Fruit fly (Drosophila melanogaster): ENCODE measurements around the gene bel.

bel gene

DNA sequence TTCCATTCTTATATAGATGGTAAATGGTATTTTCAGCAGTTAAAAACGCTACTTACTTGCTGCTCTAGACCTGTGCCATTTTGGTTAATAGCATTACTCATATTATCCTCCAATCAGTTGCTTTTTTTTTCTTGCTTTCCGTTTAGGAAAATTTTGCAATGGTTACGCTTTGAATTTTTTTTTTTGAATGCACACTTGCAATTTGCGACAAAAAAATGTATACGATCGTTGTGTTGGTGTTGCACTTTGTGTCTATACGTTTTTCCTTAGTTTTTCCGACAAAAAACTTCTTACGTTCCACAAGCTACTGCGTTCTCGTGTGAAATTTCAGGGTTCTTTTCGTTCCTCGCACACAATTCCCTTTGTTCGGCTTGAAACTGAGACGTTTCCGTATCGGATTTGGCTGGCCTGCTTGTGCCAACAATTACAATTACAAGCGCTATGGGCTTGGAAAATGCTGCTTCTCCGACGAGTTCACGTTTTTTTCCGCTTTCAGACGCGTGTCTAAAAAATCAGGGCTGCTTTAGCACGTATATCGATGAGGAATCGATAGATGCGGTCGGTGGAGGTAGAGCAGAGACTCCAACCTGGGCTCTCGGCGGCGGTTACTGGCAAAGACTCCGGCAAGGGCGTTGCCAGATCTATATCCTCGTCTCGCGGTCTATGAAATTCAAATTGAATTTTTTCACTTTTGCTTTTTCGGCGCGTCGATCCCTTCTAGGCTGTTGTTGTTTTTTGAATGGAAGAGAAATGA, 477 bp downstream of the bel start (continued):
- TF ChIP-seq MTF-1 (GFP tag; optimal IDR thresholded peaks at IDR 0.05; ENCODE audit: borderline replicate concordance) (peak; percentile 71), CG12071 (GFP tag; optimal IDR thresholded peaks at IDR 0.05) (peak; percentile 37), kay (GFP tag; optimal IDR thresholded peaks at IDR 0.05) (no peak), Dp (GFP tag; optimal IDR thresholded peaks at IDR 0.05) (peak; percentile 98), CG1647 (GFP tag; optimal IDR thresholded peaks at IDR 0.05) (peak; percentile 27), hkb (optimal IDR thresholded peaks at IDR 0.05) (peak; percentile 27), hkb (GFP tag; IDR thresholded peaks at IDR 0.05) (peak; percentile 38; the same call in 1 of the 2 replicates), tap (tag; optimal IDR thresholded peaks at IDR 0.05) (no peak), btn (GFP tag; optimal IDR thresholded peaks at IDR 0.05) (no peak), fru (optimal IDR thresholded peaks at IDR 0.05) (no peak), CG18476 (GFP tag; optimal IDR thresholded peaks at IDR 0.05) (no peak), CG34376 (GFP tag; optimal IDR thresholded peaks at IDR 0.05) (peak; percentile 57), hbn (GFP tag; IDR thresholded peaks at IDR 0.05; ENCODE audit: partially characterized antibody) (peak; percentile 70), ranshi (GFP tag; IDR thresholded peaks at IDR 0.05) (0 out of 2 replicates have a peak, but pooled peaks have one; percentile 20), gsb-n (tag; optimal IDR thresholded peaks at IDR 0.05) (peak; percentile 77), cas (GFP tag; IDR thresholded peaks at IDR 0.05) (no peak), CG1603 (tag; optimal IDR thresholded peaks at IDR 0.05) (peak; percentile 94), Hey (tag; optimal IDR thresholded peaks at IDR 0.05) (peak; percentile 69), CG18764 (GFP tag; optimal IDR thresholded peaks at IDR 0.05) (peak; percentile 16), Ravus (GFP tag; IDR thresholded peaks at IDR 0.05) (no peak), CG11085 (GFP tag; IDR thresholded peaks at IDR 0.05) (no peak), CG5245 (GFP tag; optimal IDR thresholded peaks at IDR 0.05) (peak; percentile 43), MBD-R2 (GFP tag; IDR thresholded peaks at IDR 0.05) (peak; percentile 78), CG3838 (GFP tag; optimal IDR thresholded peaks at IDR 0.05) (no peak), gsb (GFP tag; IDR thresholded peaks at IDR 0.05) (no peak), CG15601 (tag; optimal IDR thresholded peaks at IDR 0.05) (peak; percentile 60), CG8478 (optimal IDR thresholded peaks at IDR 0.05) (no peak), gcm (GFP tag; optimal IDR thresholded peaks at IDR 0.05) (peak; percentile 21), CG6854 (GFP tag; optimal IDR thresholded peaks at IDR 0.05) (no peak), CG12155 (GFP tag; optimal IDR thresholded peaks at IDR 0.05) (peak; percentile 81), Camta (GFP tag; optimal IDR thresholded peaks at IDR 0.05) (peak; percentile 34), Bdp1 (GFP tag; optimal IDR thresholded peaks at IDR 0.05) (peak; percentile 52), Hmr (GFP tag; optimal IDR thresholded peaks at IDR 0.05) (peak; percentile 82), NFAT (GFP tag; IDR thresholded peaks at IDR 0.05) (peak; percentile 92), Oaz (GFP tag; IDR thresholded peaks at IDR 0.05) (no peak), CG31224 (GFP tag; IDR thresholded peaks at IDR 0.05) (peak; percentile 47), BtbVII (GFP tag; optimal IDR thresholded peaks at IDR 0.05) (no peak), Myb (GFP tag; optimal IDR thresholded peaks at IDR 0.05) (peak; percentile 93), CG7928 (GFP tag; optimal IDR thresholded peaks at IDR 0.05) (peak; percentile 87), Med (GFP tag) (peak; percentile 98), Oli (tag; optimal IDR thresholded peaks at IDR 0.05) (no peak), Trl (optimal IDR thresholded peaks at IDR 0.05) (no peak), Trl (GFP tag; optimal IDR thresholded peaks at IDR 0.05) (peak; percentile 49), lab (GFP tag; optimal IDR thresholded peaks at IDR 0.05) (peak; percentile 83), CG1233 (GFP tag; optimal IDR thresholded peaks at IDR 0.05) (peak; percentile 17), Usf (GFP tag; optimal IDR thresholded peaks at IDR 0.05) (peak; percentile 19), CG12391 (tag; optimal IDR thresholded peaks at IDR 0.05) (peak; percentile 46), B-H2 (GFP tag; optimal IDR thresholded peaks at IDR 0.05) (peak; percentile 67), CG10321 (GFP tag; IDR thresholded peaks at IDR 0.05) (peak; percentile 42; the same call in 1 of the 2 replicates), CG12104 (GFP tag; optimal IDR thresholded peaks at IDR 0.05) (no peak), danr (GFP tag; IDR thresholded peaks at IDR 0.05) (no peak)
